Worm (Caenorhabditis elegans) whole organism, L1 larva: ENCODE data around the gene nhr-167.

Source experiments
- ceh-82 ChIP-seq, 3 experiments: fragments of 150-350 bp in 1 of 3; sonication (generic microtip) in 2 of 3; optimal IDR thresholded peaks; 2 replicates each; lab custom pipeline; 2014 to 2017; ENCODE audit warnings: missing biosample characterization in 3 of 3, missing genetic modification characterization in 3 of 3
- fos-1 ChIP-seq: fragments of 150-350 bp; optimal IDR thresholded peaks from 2 replicates; lab custom pipeline; 2014; ENCODE audit warnings: missing biosample characterization, missing genetic modification characterization
- nhr-11 ChIP-seq: fragments of 150-350 bp; optimal IDR thresholded peaks from 2 replicates; lab custom pipeline; 2014; ENCODE audit warnings: missing biosample characterization, missing genetic modification characterization
- nhr-76 ChIP-seq: sonication (generic microtip); optimal IDR thresholded peaks from 2 replicates; lab custom pipeline; 2017; ENCODE audit warnings: missing biosample characterization, missing genetic modification characterization
- nhr-90 ChIP-seq: sonication (generic microtip); optimal IDR thresholded peaks from 2 replicates; lab custom pipeline; 2016; ENCODE audit warnings: mild to moderate bottlenecking, missing genetic modification characterization, missing compliant biosample characterization; ENCODE audit not compliant: poor library complexity
- pqm-1 ChIP-seq: sonication (generic microtip); optimal IDR thresholded peaks from 3 replicates; lab custom pipeline; 2017; ENCODE audit warnings: missing biosample characterization, missing genetic modification characterization
- skn-1 ChIP-seq: fragments of 150-350 bp; optimal IDR thresholded peaks from 2 replicates; lab custom pipeline; 2014; ENCODE audit warnings: missing biosample characterization, missing genetic modification characterization
- unc-130 ChIP-seq: fragments of 150-350 bp; optimal IDR thresholded peaks from 2 replicates; lab custom pipeline; 2017; ENCODE audit warnings: missing biosample characterization, missing genetic modification characterization, inconsistent platforms
- ztf-11 ChIP-seq, 2 experiments: sonication (generic microtip); optimal IDR thresholded peaks; 2 replicates each; lab custom pipeline; 2016 to 2017; ENCODE audit warnings: missing genetic modification characterization in 2 of 2, missing biosample characterization in 1 of 2, missing compliant biosample characterization in 1 of 2

ce11 chrX:11948184-11948894 is 33.5 kb downstream of the nhr-167 start, which contains the start of gene lsd-1:
- TF ChIP-seq nhr-90 = peak; percentile 8
- TF ChIP-seq skn-1 (tag; lab: Kevin White, UChicago) = no peak
- TF ChIP-seq fos-1 = no peak
- no peak for TF ChIP-seq pqm-1 (tag; lab: Kevin White, UChicago)
- no peak for TF ChIP-seq ztf-11 (tag; optimal IDR thresholded peaks at IDR 0.05; lab: Kevin White, UChicago)
- TF ChIP-seq nhr-76 (tag; lab: Kevin White, UChicago) = no peak
- no peak for TF ChIP-seq nhr-11 (tag; lab: Kevin White, UChicago)
- TF ChIP-seq ceh-82 (tag; optimal IDR thresholded peaks at IDR 0.05; lab: Kevin White, UChicago) = peak in 1 of 3 experiments; percentile 5
- TF ChIP-seq unc-130 = no peak
